Fruit fly (Drosophila melanogaster) whole organism, prepupa: ENCODE results near the gene CG14683.

ENCODE experiments used
- Blimp-1 ChIP-seq: fragments of 200-800 bp; sonication (Bioruptor generic); optimal IDR thresholded peaks from 3 replicates; lab custom pipeline; 2017; ENCODE audit warnings: missing biosample characterization, missing genetic modification characterization, mild to moderate bottlenecking, moderate library complexity, missing genetic modification reagents
- CG11294 ChIP-seq: fragments of 200-800 bp; sonication (Bioruptor generic); IDR thresholded peaks from 2 replicates; pipeline ENCODE4 v1.3.6; 2022; ENCODE audit warnings: missing biosample characterization, missing genetic modification characterization
- CG11762 ChIP-seq: fragments of 200-800 bp; sonication (Bioruptor generic); optimal IDR thresholded peaks from 3 replicates; lab custom pipeline; 2016; ENCODE audit warnings: missing biosample characterization, missing genetic modification characterization; ENCODE audit not compliant: insufficient read depth
- CG11902 ChIP-seq: fragments of 200-800 bp; sonication (Bioruptor generic); optimal IDR thresholded peaks from 3 replicates; lab custom pipeline; 2016; ENCODE audit warnings: missing biosample characterization, missing genetic modification characterization
- CG15336 ChIP-seq: fragments of 200-800 bp; sonication (Bioruptor generic); IDR thresholded peaks from 2 replicates; pipeline ENCODE4 v1.3.6; 2022; ENCODE audit warnings: missing biosample characterization, missing genetic modification characterization
- CG1621 ChIP-seq: fragments of 200-800 bp; sonication (Bioruptor generic); optimal IDR thresholded peaks from 3 replicates; lab custom pipeline; 2018; ENCODE audit warnings: missing biosample characterization, mild to moderate bottlenecking, missing genetic modification characterization
- CG16779 ChIP-seq: fragments of 200-800 bp; sonication (Bioruptor generic); optimal IDR thresholded peaks from 3 replicates; lab custom pipeline; 2017; ENCODE audit warnings: missing biosample characterization, mild to moderate bottlenecking, missing genetic modification characterization
- CG3032 ChIP-seq: fragments of 200-800 bp; optimal IDR thresholded peaks from 2 replicates; lab custom pipeline; 2019; ENCODE audit warnings: missing biosample characterization, mild to moderate bottlenecking, missing genetic modification characterization, moderate library complexity
- CG32006 ChIP-seq: fragments of 200-800 bp; sonication (Bioruptor generic); optimal IDR thresholded peaks from 3 replicates; lab custom pipeline; 2017; ENCODE audit warnings: missing biosample characterization, mild to moderate bottlenecking, missing genetic modification characterization
- CG34406 ChIP-seq: fragments of 200-800 bp; sonication (Bioruptor generic); optimal IDR thresholded peaks from 3 replicates; lab custom pipeline; 2016; ENCODE audit warnings: missing biosample characterization, missing genetic modification characterization
- CG3919 ChIP-seq: fragments of 200-800 bp; sonication (Bioruptor generic); optimal IDR thresholded peaks from 3 replicates; lab custom pipeline; 2016; ENCODE audit warnings: missing biosample characterization, missing genetic modification characterization
- CG6163 ChIP-seq: fragments of 200-800 bp; sonication (Bioruptor generic); IDR thresholded peaks from 3 replicates; pipeline ENCODE4 v1.3.6; 2022; ENCODE audit warnings: missing biosample characterization, missing genetic modification characterization
- CG6276 ChIP-seq: fragments of 200-800 bp; sonication (Bioruptor generic); optimal IDR thresholded peaks from 2 replicates; lab custom pipeline; 2017; ENCODE audit warnings: missing biosample characterization, mild to moderate bottlenecking, missing genetic modification characterization
- CG6792 ChIP-seq: fragments of 200-800 bp; sonication (Bioruptor generic); optimal IDR thresholded peaks from 3 replicates; lab custom pipeline; 2016; ENCODE audit warnings: missing biosample characterization, missing genetic modification characterization
- CG6808 ChIP-seq: fragments of 200-800 bp; sonication (Bioruptor generic); optimal IDR thresholded peaks from 3 replicates; lab custom pipeline; 2017; ENCODE audit warnings: missing biosample characterization, missing genetic modification characterization, mild to moderate bottlenecking, moderate library complexity, missing genetic modification reagents
- CG6854 ChIP-seq: fragments of 200-800 bp; sonication (Bioruptor generic); optimal IDR thresholded peaks from 2 replicates; lab custom pipeline; 2017; ENCODE audit warnings: missing biosample characterization, mild to moderate bottlenecking, missing genetic modification characterization
- CG7368 ChIP-seq: fragments of 200-800 bp; sonication (Bioruptor generic); optimal IDR thresholded peaks from 3 replicates; lab custom pipeline; 2016; ENCODE audit warnings: missing biosample characterization, missing genetic modification characterization
- CG8119 ChIP-seq: fragments of 200-800 bp; sonication (Bioruptor generic); IDR thresholded peaks from 3 replicates; pipeline ENCODE4 v1.3.6; 2022; ENCODE audit warnings: missing biosample characterization, missing genetic modification characterization
- CG8319 ChIP-seq: fragments of 200-800 bp; sonication (Bioruptor generic); optimal IDR thresholded peaks from 3 replicates; lab custom pipeline; 2016; ENCODE audit warnings: missing biosample characterization, missing genetic modification characterization
- CG8632 ChIP-seq: fragments of 200-800 bp; sonication (Bioruptor generic); optimal IDR thresholded peaks from 3 replicates; lab custom pipeline; 2016; ENCODE audit warnings: missing biosample characterization, missing genetic modification characterization
- CG9139 ChIP-seq: fragments of 200-800 bp; sonication (Bioruptor generic); optimal IDR thresholded peaks from 3 replicates; lab custom pipeline; 2017; ENCODE audit warnings: missing biosample characterization, mild to moderate bottlenecking, missing genetic modification characterization
- Eip75B ChIP-seq: fragments of 200-800 bp; sonication (Bioruptor generic); optimal IDR thresholded peaks from 3 replicates; lab custom pipeline; 2016; ENCODE audit warnings: missing biosample characterization, missing genetic modification characterization
- Eip78C ChIP-seq: fragments of 200-800 bp; sonication (Bioruptor generic); peaks from one replicate; lab custom pipeline; 2016; ENCODE audit warnings: missing biosample characterization, missing genetic modification characterization
- Ets21C ChIP-seq: fragments of 200-800 bp; sonication (Bioruptor generic); optimal IDR thresholded peaks from 3 replicates; lab custom pipeline; 2016; ENCODE audit warnings: missing biosample characterization, missing genetic modification characterization
- Ets96B ChIP-seq: fragments of 200-800 bp; optimal IDR thresholded peaks from 2 replicates; lab custom pipeline; 2019; ENCODE audit warnings: missing biosample characterization, mild to moderate bottlenecking, missing genetic modification characterization, moderate library complexity
- Gug ChIP-seq: fragments of 200-800 bp; sonication (Bioruptor generic); IDR thresholded peaks from 2 replicates; pipeline ENCODE4 v1.3.6; 2022; ENCODE audit warnings: missing biosample characterization, missing genetic modification characterization
- Hr39 ChIP-seq: fragments of 200-800 bp; sonication (Bioruptor generic); optimal IDR thresholded peaks from 2 replicates; lab custom pipeline; 2016; ENCODE audit warnings: missing biosample characterization, missing genetic modification characterization
- Lpt ChIP-seq: fragments of 200-800 bp; sonication (Bioruptor generic); optimal IDR thresholded peaks from 3 replicates; lab custom pipeline; 2016; ENCODE audit warnings: missing biosample characterization, missing genetic modification characterization
- Met ChIP-seq: fragments of 200-800 bp; sonication (Bioruptor generic); optimal IDR thresholded peaks from 3 replicates; lab custom pipeline; 2016; ENCODE audit warnings: missing biosample characterization, missing genetic modification characterization
- Smox ChIP-seq: fragments of 200-800 bp; sonication (Bioruptor generic); optimal IDR thresholded peaks from 3 replicates; lab custom pipeline; 2016; ENCODE audit warnings: missing biosample characterization, missing genetic modification characterization
- Sox102F ChIP-seq: fragments of 200-800 bp; sonication (Bioruptor generic); optimal IDR thresholded peaks from 2 replicates; lab custom pipeline; 2016; ENCODE audit warnings: missing biosample characterization, mild to moderate bottlenecking, missing genetic modification characterization
- Sox15 ChIP-seq: fragments of 200-800 bp; sonication (Bioruptor generic); optimal IDR thresholded peaks from 3 replicates; lab custom pipeline; 2016; ENCODE audit warnings: missing biosample characterization, missing genetic modification characterization
- achi ChIP-seq: fragments of 200-800 bp; sonication (Bioruptor generic); optimal IDR thresholded peaks from 3 replicates; lab custom pipeline; 2016; ENCODE audit warnings: missing biosample characterization, missing genetic modification characterization
- cyc ChIP-seq: fragments of 200-800 bp; sonication (Bioruptor generic); optimal IDR thresholded peaks from 3 replicates; lab custom pipeline; 2016; ENCODE audit warnings: missing biosample characterization, missing genetic modification characterization
- dac ChIP-seq: fragments of 200-800 bp; sonication (Bioruptor generic); optimal IDR thresholded peaks from 2 replicates; lab custom pipeline; 2017; ENCODE audit warnings: missing biosample characterization, mild to moderate bottlenecking, missing genetic modification characterization
- dsx ChIP-seq: fragments of 200-800 bp; optimal IDR thresholded peaks from 3 replicates; lab custom pipeline; 2019; ENCODE audit warnings: missing biosample characterization, mild to moderate bottlenecking, missing genetic modification characterization, moderate library complexity; ENCODE audit not compliant: poor library complexity, severe bottlenecking
- eg ChIP-seq: fragments of 200-800 bp; sonication (Bioruptor generic); IDR thresholded peaks from 3 replicates; pipeline ENCODE4 v1.3.6; 2022; ENCODE audit warnings: missing biosample characterization, missing genetic modification characterization
- esn ChIP-seq: fragments of 200-800 bp; sonication (Bioruptor generic); optimal IDR thresholded peaks from 2 replicates; lab custom pipeline; 2016; ENCODE audit warnings: missing biosample characterization, mild to moderate bottlenecking, missing genetic modification characterization, moderate library complexity
- fd59A ChIP-seq: fragments of 200-800 bp; sonication (Bioruptor generic); optimal IDR thresholded peaks from 2 replicates; lab custom pipeline; 2017; ENCODE audit warnings: missing biosample characterization, mild to moderate bottlenecking, missing genetic modification characterization, missing genetic modification reagents
- fkh ChIP-seq: fragments of 200-800 bp; sonication (Bioruptor generic); optimal IDR thresholded peaks from 3 replicates; lab custom pipeline; 2017; ENCODE audit warnings: missing biosample characterization, mild to moderate bottlenecking, missing genetic modification characterization, moderate library complexity
- net ChIP-seq: fragments of 200-800 bp; sonication (Bioruptor generic); optimal IDR thresholded peaks from 3 replicates; lab custom pipeline; 2016; ENCODE audit warnings: missing biosample characterization, missing genetic modification characterization
- pdm3 ChIP-seq: fragments of 200-800 bp; sonication (Bioruptor generic); optimal IDR thresholded peaks from 3 replicates; lab custom pipeline; 2016; ENCODE audit warnings: missing biosample characterization, missing genetic modification characterization
- salr ChIP-seq, 2 experiments: fragments of 200-800 bp; sonication (Bioruptor generic); optimal IDR thresholded peaks; 3 replicates each; lab custom pipeline; 2016 to 2018; ENCODE audit warnings: missing biosample characterization in 2 of 2, missing genetic modification characterization in 2 of 2, mild to moderate bottlenecking in 1 of 2
- ss ChIP-seq, 2 experiments: fragments of 200-800 bp; sonication (Bioruptor generic); optimal IDR thresholded peaks; 2 replicates in 1 of 2; 3 replicates in 1 of 2; lab custom pipeline; 2017 to 2018; ENCODE audit warnings: mild to moderate bottlenecking in 2 of 2, missing biosample characterization in 2 of 2, missing genetic modification characterization in 2 of 2, moderate library complexity in 1 of 2
- svp ChIP-seq: fragments of 200-800 bp; sonication (Bioruptor generic); peaks from one replicate; lab custom pipeline; 2016; ENCODE audit warnings: missing biosample characterization, missing genetic modification characterization
- topi ChIP-seq: fragments of 200-800 bp; sonication (Bioruptor generic); optimal IDR thresholded peaks from 3 replicates; lab custom pipeline; 2016; ENCODE audit warnings: missing biosample characterization, missing genetic modification characterization
- vri ChIP-seq: fragments of 200-800 bp; sonication (Bioruptor generic); optimal IDR thresholded peaks from 3 replicates; lab custom pipeline; 2016; ENCODE audit warnings: missing biosample characterization, mild to moderate bottlenecking, missing genetic modification characterization

The CG14683 gene

DNA sequence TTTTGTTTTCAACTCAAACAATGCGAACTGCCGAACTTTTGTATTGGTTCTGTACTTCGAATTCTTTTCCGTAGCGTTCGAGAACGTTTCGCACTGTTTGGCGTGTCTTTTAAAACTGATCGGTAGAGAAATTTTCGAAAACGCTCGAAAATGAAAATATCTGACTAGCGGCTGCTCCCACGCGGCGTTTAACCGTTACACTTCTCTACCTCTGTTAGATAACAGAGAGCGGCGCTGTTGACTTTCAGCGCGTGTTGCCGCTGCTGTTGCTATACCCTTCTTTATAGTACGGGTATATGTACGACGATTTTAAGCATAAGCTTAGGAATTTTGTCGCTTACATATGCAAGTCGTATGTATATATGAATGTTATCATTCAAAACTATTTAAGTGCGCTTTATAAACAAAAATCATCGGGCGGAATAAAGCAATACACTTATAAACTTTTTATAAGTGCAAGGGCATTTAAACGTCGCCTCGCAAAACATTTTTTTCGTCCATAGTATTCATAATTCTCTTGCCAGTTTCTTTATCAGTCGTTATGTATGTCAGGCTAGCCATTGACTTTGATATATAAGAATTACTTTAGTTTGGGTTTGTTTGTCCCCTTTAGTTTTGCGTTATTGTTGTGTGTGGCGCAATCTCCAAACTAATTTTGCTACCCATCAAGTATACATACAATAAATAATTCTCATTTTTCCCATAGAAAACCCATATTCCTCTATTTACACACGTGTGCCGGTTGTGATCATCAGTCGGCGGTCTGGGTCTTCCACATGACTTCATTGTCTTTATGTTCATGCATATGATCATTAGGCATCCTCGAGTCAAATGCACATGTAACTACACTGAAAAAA lies 15.4 kb upstream of the CG14683 start, which contains the start of gene Phyhd1 (continued):
- peak; percentile 55 to 57 for TF ChIP-seq ss (GFP tag; optimal IDR thresholded peaks at IDR 0.05; lab: Kevin White, UChicago)
- peak; percentile 85 for TF ChIP-seq topi
- TF ChIP-seq CG32006 (GFP tag; lab: Kevin White, UChicago): peak; percentile 90
- peak; percentile 68 for TF ChIP-seq CG3032
- TF ChIP-seq CG7368: peak; percentile 67
- TF ChIP-seq CG1621 (tag; lab: Kevin White, UChicago): peak; percentile 80
- TF ChIP-seq CG6163 (GFP tag; lab: Robert Waterston, UW): peak; percentile 89
- peak; percentile 91 for TF ChIP-seq pdm3 (GFP tag; lab: Kevin White, UChicago)
- peak; percentile 74 for TF ChIP-seq Gug (GFP tag; lab: Robert Waterston, UW)
- TF ChIP-seq Eip75B (GFP tag; lab: Kevin White, UChicago): peak; percentile 87
- TF ChIP-seq Ets21C (GFP tag; lab: Kevin White, UChicago): peak; percentile 79
- peak; percentile 80 for TF ChIP-seq CG11762 (GFP tag; lab: Kevin White, UChicago)
- peak; percentile 82 for TF ChIP-seq vri (GFP tag; lab: Kevin White, UChicago)
- TF ChIP-seq, all 60 proteins: peak for 56

DNA sequence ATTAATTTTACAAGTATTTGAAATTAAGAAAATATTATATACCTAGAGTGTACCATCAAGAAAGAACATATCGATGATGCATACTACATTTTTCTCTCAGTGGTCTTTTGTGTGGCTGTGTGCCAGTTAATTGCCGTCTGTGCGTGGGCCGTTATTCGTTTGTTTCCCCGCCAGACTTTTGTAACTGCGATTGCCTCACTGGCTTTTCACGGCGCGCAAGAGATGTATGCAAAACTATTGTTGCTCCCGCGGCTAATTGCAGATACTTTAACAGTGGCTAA lies 14.8 kb upstream of the CG14683 start:
- TF ChIP-seq Ets21C (GFP tag; lab: Kevin White, UChicago) (no peak), dac (no peak), Met (GFP tag; lab: Kevin White, UChicago) (no peak), Sox102F (GFP tag; lab: Kevin White, UChicago) (no peak), CG34406 (no peak), dsx (GFP tag; lab: Kevin White, UChicago) (no peak), Eip78C (peak; percentile 19), CG7368 (no peak), svp (GFP tag; lab: Kevin White, UChicago) (no peak), esn (GFP tag; lab: Kevin White, UChicago) (no peak), CG6792 (GFP tag; lab: Kevin White, UChicago) (no peak), CG32006 (GFP tag; lab: Kevin White, UChicago) (no peak), CG16779 (no peak), CG6276 (no peak), fd59A (no peak), CG6163 (GFP tag; lab: Robert Waterston, UW) (peak; percentile 62), CG8319 (GFP tag; lab: Kevin White, UChicago) (no peak), Eip75B (GFP tag; lab: Kevin White, UChicago) (no peak), salr (GFP tag; optimal IDR thresholded peaks at IDR 0.05; lab: Kevin White, UChicago) (no peak), cyc (GFP tag; lab: Kevin White, UChicago) (no peak), Smox (GFP tag; lab: Kevin White, UChicago) (no peak), CG3919 (GFP tag; lab: Kevin White, UChicago) (no peak), CG9139 (GFP tag; lab: Kevin White, UChicago) (no peak), CG8119 (GFP tag; lab: Robert Waterston, UW) (peak; percentile 45; the same call in 2 of the 3 replicates), Lpt (GFP tag; lab: Kevin White, UChicago) (no peak), net (no peak), CG6854 (GFP tag; lab: Kevin White, UChicago) (no peak), CG11762 (GFP tag; lab: Kevin White, UChicago) (no peak), topi (no peak), Gug (GFP tag; lab: Robert Waterston, UW) (peak; percentile 46), CG6808 (GFP tag; lab: Kevin White, UChicago) (no peak), CG11294 (GFP tag; lab: Robert Waterston, UW) (peak; percentile 33; the same call in 1 of the 2 replicates), eg (GFP tag; lab: Robert Waterston, UW) (peak; percentile 81), Ets96B (no peak), Sox15 (GFP tag; lab: Kevin White, UChicago) (no peak), CG15336 (GFP tag; lab: Robert Waterston, UW) (peak; percentile 60), ss (GFP tag; optimal IDR thresholded peaks at IDR 0.05; lab: Kevin White, UChicago) (no peak), CG3032 (no peak), Hr39 (GFP tag; lab: Kevin White, UChicago) (no peak), CG8632 (no peak), Blimp-1 (GFP tag; lab: Kevin White, UChicago) (no peak), achi (GFP tag; lab: Kevin White, UChicago) (no peak), pdm3 (GFP tag; lab: Kevin White, UChicago) (no peak), fkh (GFP tag; lab: Kevin White, UChicago) (no peak), CG11902 (GFP tag; lab: Kevin White, UChicago) (no peak)
